Worm (Caenorhabditis elegans): ENCODE results near the gene his-61.

- TF ChIP-seq snpc-4 (tag; optimal IDR thresholded peaks at IDR 0.05) = no peak
- no peak for TF ChIP-seq nhr-11 (tag; optimal IDR thresholded peaks at IDR 0.05)
- no peak for TF ChIP-seq ZK546.5 (tag; optimal IDR thresholded peaks at IDR 0.05)
- no peak for TF ChIP-seq daf-19 (GFP tag; conservative IDR thresholded peaks at IDR 0.05)
- no peak for TF ChIP-seq ceh-28 (tag; optimal IDR thresholded peaks at IDR 0.05)
- TF ChIP-seq mdl-1 (tag; optimal IDR thresholded peaks at IDR 0.05) = no peak
- TF ChIP-seq nhr-28 (tag; optimal IDR thresholded peaks at IDR 0.05) = no peak
- TF ChIP-seq hlh-30 (tag; optimal IDR thresholded peaks at IDR 0.05; ENCODE audit: insufficient read depth) = no peak
- no peak for TF ChIP-seq mep-1 (tag; optimal IDR thresholded peaks at IDR 0.05)
These were observed 35.6 kb upstream of the his-61 start for ce11 chrIV:7521591-7521990.
